Fruit fly (Drosophila melanogaster) whole organism, pupa: ENCODE results near the gene CG11498.

ENCODE experiments used
- CG34367 ChIP-seq: fragments of 200-800 bp; sonication (Bioruptor generic); optimal IDR thresholded peaks from 2 replicates; lab custom pipeline; 2018; ENCODE audit warnings: missing biosample characterization, mild to moderate bottlenecking, missing genetic modification characterization
- CG4496 ChIP-seq: fragments of 200-800 bp; sonication (Bioruptor generic); IDR thresholded peaks from 3 replicates; pipeline ENCODE4 v1.3.6; 2022; ENCODE audit warnings: missing biosample characterization, missing genetic modification characterization
- CG9948 ChIP-seq: fragments of 200-800 bp; sonication (Bioruptor generic); optimal IDR thresholded peaks from 2 replicates; lab custom pipeline; 2018; ENCODE audit warnings: missing biosample characterization, mild to moderate bottlenecking, missing genetic modification characterization, moderate library complexity

DNA sequence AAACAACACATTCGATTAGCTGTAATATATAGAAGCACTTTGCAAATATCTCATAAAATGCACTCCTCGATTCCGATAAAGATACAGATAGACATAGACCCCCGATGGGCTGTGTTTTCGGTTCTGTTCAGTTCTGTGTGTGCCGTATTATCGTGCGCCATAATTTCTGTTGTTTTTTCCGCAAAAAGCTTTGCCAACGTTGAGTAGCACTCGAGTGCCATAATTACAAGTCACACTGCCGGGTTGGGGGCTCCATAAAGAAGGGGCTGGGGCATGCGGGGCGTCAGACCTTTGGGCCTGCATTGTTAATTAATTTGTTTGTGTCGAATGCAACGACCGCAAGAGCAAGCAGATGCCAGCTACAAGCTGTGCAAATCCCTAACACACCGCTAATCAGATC is 52.6 kb downstream of the CG11498 start:
- TF ChIP-seq CG9948 (tag; lab: Kevin White, UChicago), result no peak
- no peak for TF ChIP-seq CG4496 (GFP tag; lab: Robert Waterston, UW)
- TF ChIP-seq CG34367 (tag; lab: Kevin White, UChicago), result no peak
